Worm (Caenorhabditis elegans): ENCODE measurements around the gene Y39A3CL.4.
A peak's percentile ranks its signal among the peaks of the same experiment; 100 is the strongest.

DNA sequence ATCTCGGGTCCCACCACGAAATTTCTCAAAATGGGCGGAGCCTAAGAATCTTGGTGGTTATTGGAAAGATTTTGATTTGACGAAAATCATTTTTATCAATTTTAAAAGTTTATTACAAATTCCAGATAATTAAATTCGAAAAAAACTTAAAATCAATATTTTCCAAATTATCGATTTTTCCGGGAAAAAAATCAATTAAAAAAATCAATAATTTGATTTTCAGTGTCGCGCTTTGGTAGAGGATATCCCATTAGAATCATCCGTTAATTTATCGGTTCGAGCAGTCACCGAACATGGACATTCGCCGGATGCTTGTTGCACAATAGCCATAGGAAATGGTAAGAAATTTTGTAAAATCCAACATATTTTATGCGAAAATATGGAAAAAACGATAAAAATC lies 15.5 kb upstream of the Y39A3CL.4 start:
- TF ChIP-seq klf-2 (GFP tag; conservative IDR thresholded peaks at IDR 0.05): no peak
- TF ChIP-seq flt-1 (GFP tag; IDR thresholded peaks at IDR 0.05): no peak
- no peak for TF ChIP-seq ref-1 (GFP tag; conservative IDR thresholded peaks at IDR 0.05)
- TF ChIP-seq T22C8.4 (GFP tag; IDR thresholded peaks at IDR 0.05): peak; percentile 66
- no peak for TF ChIP-seq ztf-23 (GFP tag; IDR thresholded peaks at IDR 0.05)
- TF ChIP-seq med-1 (GFP tag; optimal IDR thresholded peaks at IDR 0.05; ENCODE audit: insufficient read depth): no peak

Data from whole organism, midembryonic.